Fruit fly (Drosophila melanogaster) whole organism, prepupa: ENCODE data around the gene red.

Source experiments
- CG10631 ChIP-seq: fragments of 200-800 bp; sonication (Bioruptor generic); optimal IDR thresholded peaks from 2 replicates; lab custom pipeline; 2016; ENCODE audit warnings: missing biosample characterization, missing genetic modification characterization
- CG11762 ChIP-seq: fragments of 200-800 bp; sonication (Bioruptor generic); optimal IDR thresholded peaks from 3 replicates; lab custom pipeline; 2016; ENCODE audit warnings: missing biosample characterization, missing genetic modification characterization; ENCODE audit not compliant: insufficient read depth
- CG1621 ChIP-seq: fragments of 200-800 bp; sonication (Bioruptor generic); optimal IDR thresholded peaks from 3 replicates; lab custom pipeline; 2018; ENCODE audit warnings: missing biosample characterization, mild to moderate bottlenecking, missing genetic modification characterization
- CG16779 ChIP-seq: fragments of 200-800 bp; sonication (Bioruptor generic); optimal IDR thresholded peaks from 3 replicates; lab custom pipeline; 2017; ENCODE audit warnings: missing biosample characterization, mild to moderate bottlenecking, missing genetic modification characterization
- CG3032 ChIP-seq: fragments of 200-800 bp; optimal IDR thresholded peaks from 2 replicates; lab custom pipeline; 2019; ENCODE audit warnings: missing biosample characterization, mild to moderate bottlenecking, missing genetic modification characterization, moderate library complexity
- CG31627 ChIP-seq: fragments of 200-800 bp; sonication (Bioruptor generic); optimal IDR thresholded peaks from 3 replicates; lab custom pipeline; 2016; ENCODE audit warnings: missing biosample characterization, missing genetic modification characterization
- CG32006 ChIP-seq: fragments of 200-800 bp; sonication (Bioruptor generic); optimal IDR thresholded peaks from 3 replicates; lab custom pipeline; 2017; ENCODE audit warnings: missing biosample characterization, mild to moderate bottlenecking, missing genetic modification characterization
- CG34406 ChIP-seq: fragments of 200-800 bp; sonication (Bioruptor generic); optimal IDR thresholded peaks from 3 replicates; lab custom pipeline; 2016; ENCODE audit warnings: missing biosample characterization, missing genetic modification characterization
- CG3919 ChIP-seq: fragments of 200-800 bp; sonication (Bioruptor generic); optimal IDR thresholded peaks from 3 replicates; lab custom pipeline; 2016; ENCODE audit warnings: missing biosample characterization, missing genetic modification characterization
- CG4318 ChIP-seq: fragments of 200-800 bp; sonication (Bioruptor generic); optimal IDR thresholded peaks from 3 replicates; lab custom pipeline; 2017; ENCODE audit warnings: missing biosample characterization, mild to moderate bottlenecking, missing genetic modification characterization
- CG6276 ChIP-seq: fragments of 200-800 bp; sonication (Bioruptor generic); optimal IDR thresholded peaks from 2 replicates; lab custom pipeline; 2017; ENCODE audit warnings: missing biosample characterization, mild to moderate bottlenecking, missing genetic modification characterization
- CG6792 ChIP-seq: fragments of 200-800 bp; sonication (Bioruptor generic); optimal IDR thresholded peaks from 3 replicates; lab custom pipeline; 2016; ENCODE audit warnings: missing biosample characterization, missing genetic modification characterization
- CG6808 ChIP-seq: fragments of 200-800 bp; sonication (Bioruptor generic); optimal IDR thresholded peaks from 3 replicates; lab custom pipeline; 2017; ENCODE audit warnings: missing biosample characterization, missing genetic modification characterization, mild to moderate bottlenecking, moderate library complexity, missing genetic modification reagents
- CG6854 ChIP-seq: fragments of 200-800 bp; sonication (Bioruptor generic); optimal IDR thresholded peaks from 2 replicates; lab custom pipeline; 2017; ENCODE audit warnings: missing biosample characterization, mild to moderate bottlenecking, missing genetic modification characterization
- CG7368 ChIP-seq: fragments of 200-800 bp; sonication (Bioruptor generic); optimal IDR thresholded peaks from 3 replicates; lab custom pipeline; 2016; ENCODE audit warnings: missing biosample characterization, missing genetic modification characterization
- CG8632 ChIP-seq: fragments of 200-800 bp; sonication (Bioruptor generic); optimal IDR thresholded peaks from 3 replicates; lab custom pipeline; 2016; ENCODE audit warnings: missing biosample characterization, missing genetic modification characterization
- CG9139 ChIP-seq: fragments of 200-800 bp; sonication (Bioruptor generic); optimal IDR thresholded peaks from 3 replicates; lab custom pipeline; 2017; ENCODE audit warnings: missing biosample characterization, mild to moderate bottlenecking, missing genetic modification characterization
- Eip75B ChIP-seq: fragments of 200-800 bp; sonication (Bioruptor generic); optimal IDR thresholded peaks from 3 replicates; lab custom pipeline; 2016; ENCODE audit warnings: missing biosample characterization, missing genetic modification characterization
- Eip78C ChIP-seq: fragments of 200-800 bp; sonication (Bioruptor generic); peaks from one replicate; lab custom pipeline; 2016; ENCODE audit warnings: missing biosample characterization, missing genetic modification characterization
- Eip93F ChIP-seq: fragments of 200-800 bp; sonication (Bioruptor generic); optimal IDR thresholded peaks from 2 replicates; lab custom pipeline; 2016; ENCODE audit warnings: missing biosample characterization, mild to moderate bottlenecking, missing genetic modification characterization
- Ets96B ChIP-seq: fragments of 200-800 bp; optimal IDR thresholded peaks from 2 replicates; lab custom pipeline; 2019; ENCODE audit warnings: missing biosample characterization, mild to moderate bottlenecking, missing genetic modification characterization, moderate library complexity
- Hr38 ChIP-seq: sonication (Bioruptor generic); optimal IDR thresholded peaks from 2 replicates; lab custom pipeline; 2016; ENCODE audit warnings: missing biosample characterization, missing genetic modification characterization
- Hr39 ChIP-seq: fragments of 200-800 bp; sonication (Bioruptor generic); optimal IDR thresholded peaks from 2 replicates; lab custom pipeline; 2016; ENCODE audit warnings: missing biosample characterization, missing genetic modification characterization
- Hr4 ChIP-seq: fragments of 200-800 bp; sonication (Bioruptor generic); optimal IDR thresholded peaks from 3 replicates; lab custom pipeline; 2016; ENCODE audit warnings: missing biosample characterization, missing genetic modification characterization
- OdsH ChIP-seq: fragments of 200-800 bp; sonication (Bioruptor generic); optimal IDR thresholded peaks from 3 replicates; lab custom pipeline; 2016; ENCODE audit warnings: missing biosample characterization, missing genetic modification characterization
- Smox ChIP-seq: fragments of 200-800 bp; sonication (Bioruptor generic); optimal IDR thresholded peaks from 3 replicates; lab custom pipeline; 2016; ENCODE audit warnings: missing biosample characterization, missing genetic modification characterization
- Sox102F ChIP-seq: fragments of 200-800 bp; sonication (Bioruptor generic); optimal IDR thresholded peaks from 2 replicates; lab custom pipeline; 2016; ENCODE audit warnings: missing biosample characterization, mild to moderate bottlenecking, missing genetic modification characterization
- Sox14 ChIP-seq: fragments of 200-800 bp; sonication (Bioruptor generic); optimal IDR thresholded peaks from 3 replicates; lab custom pipeline; 2016; ENCODE audit warnings: missing biosample characterization, missing genetic modification characterization
- acj6 ChIP-seq: fragments of 200-800 bp; sonication (Bioruptor generic); optimal IDR thresholded peaks from 3 replicates; lab custom pipeline; 2016; ENCODE audit warnings: missing biosample characterization, missing genetic modification characterization
- cyc ChIP-seq: fragments of 200-800 bp; sonication (Bioruptor generic); optimal IDR thresholded peaks from 3 replicates; lab custom pipeline; 2016; ENCODE audit warnings: missing biosample characterization, missing genetic modification characterization
- dac ChIP-seq: fragments of 200-800 bp; sonication (Bioruptor generic); optimal IDR thresholded peaks from 2 replicates; lab custom pipeline; 2017; ENCODE audit warnings: missing biosample characterization, mild to moderate bottlenecking, missing genetic modification characterization
- dsx ChIP-seq: fragments of 200-800 bp; optimal IDR thresholded peaks from 3 replicates; lab custom pipeline; 2019; ENCODE audit warnings: missing biosample characterization, mild to moderate bottlenecking, missing genetic modification characterization, moderate library complexity; ENCODE audit not compliant: poor library complexity, severe bottlenecking
- esn ChIP-seq: fragments of 200-800 bp; sonication (Bioruptor generic); optimal IDR thresholded peaks from 2 replicates; lab custom pipeline; 2016; ENCODE audit warnings: missing biosample characterization, mild to moderate bottlenecking, missing genetic modification characterization, moderate library complexity
- fd59A ChIP-seq: fragments of 200-800 bp; sonication (Bioruptor generic); optimal IDR thresholded peaks from 2 replicates; lab custom pipeline; 2017; ENCODE audit warnings: missing biosample characterization, mild to moderate bottlenecking, missing genetic modification characterization, missing genetic modification reagents
- fkh ChIP-seq: fragments of 200-800 bp; sonication (Bioruptor generic); optimal IDR thresholded peaks from 3 replicates; lab custom pipeline; 2017; ENCODE audit warnings: missing biosample characterization, mild to moderate bottlenecking, missing genetic modification characterization, moderate library complexity
- net ChIP-seq: fragments of 200-800 bp; sonication (Bioruptor generic); optimal IDR thresholded peaks from 3 replicates; lab custom pipeline; 2016; ENCODE audit warnings: missing biosample characterization, missing genetic modification characterization
- pdm3 ChIP-seq: fragments of 200-800 bp; sonication (Bioruptor generic); optimal IDR thresholded peaks from 3 replicates; lab custom pipeline; 2016; ENCODE audit warnings: missing biosample characterization, missing genetic modification characterization
- salr ChIP-seq, 2 experiments: fragments of 200-800 bp; sonication (Bioruptor generic); optimal IDR thresholded peaks; 3 replicates each; lab custom pipeline; 2016 to 2018; ENCODE audit warnings: missing biosample characterization in 2 of 2, missing genetic modification characterization in 2 of 2, mild to moderate bottlenecking in 1 of 2
- spab ChIP-seq: fragments of 200-800 bp; sonication (Bioruptor generic); optimal IDR thresholded peaks from 2 replicates; lab custom pipeline; 2017; ENCODE audit warnings: missing biosample characterization, mild to moderate bottlenecking, missing genetic modification characterization, missing genetic modification reagents
- ss ChIP-seq, 2 experiments: fragments of 200-800 bp; sonication (Bioruptor generic); optimal IDR thresholded peaks; 2 replicates in 1 of 2; 3 replicates in 1 of 2; lab custom pipeline; 2017 to 2018; ENCODE audit warnings: mild to moderate bottlenecking in 2 of 2, missing biosample characterization in 2 of 2, missing genetic modification characterization in 2 of 2, moderate library complexity in 1 of 2
- svp ChIP-seq: fragments of 200-800 bp; sonication (Bioruptor generic); peaks from one replicate; lab custom pipeline; 2016; ENCODE audit warnings: missing biosample characterization, missing genetic modification characterization
- vri ChIP-seq: fragments of 200-800 bp; sonication (Bioruptor generic); optimal IDR thresholded peaks from 3 replicates; lab custom pipeline; 2016; ENCODE audit warnings: missing biosample characterization, mild to moderate bottlenecking, missing genetic modification characterization

The red gene

dm6 chr3R:14285059-14285953, 3.6 kb upstream of the red start:
- TF ChIP-seq svp (GFP tag; lab: Kevin White, UChicago) (peak; percentile 58), OdsH (GFP tag; lab: Kevin White, UChicago) (no peak), Eip78C (GFP tag; lab: Kevin White, UChicago) (peak; percentile 61), CG6854 (GFP tag; lab: Kevin White, UChicago) (no peak), fkh (GFP tag; lab: Kevin White, UChicago) (peak; percentile 85), spab (no peak), CG32006 (GFP tag; lab: Kevin White, UChicago) (peak; percentile 19), CG3919 (GFP tag; lab: Kevin White, UChicago) (no peak), Hr4 (GFP tag; lab: Kevin White, UChicago) (peak; percentile 33)

- TF ChIP-seq CG34406 (GFP tag; lab: Kevin White, UChicago) = no peak
- TF ChIP-seq CG7368 (GFP tag; lab: Kevin White, UChicago) = no peak
- no peak for TF ChIP-seq CG10631 (GFP tag; lab: Kevin White, UChicago)
- no peak for TF ChIP-seq CG6792
- no peak for TF ChIP-seq Smox
- TF ChIP-seq fd59A = no peak
- TF ChIP-seq dsx (GFP tag; lab: Kevin White, UChicago) = peak; percentile 37
- TF ChIP-seq Hr38 (GFP tag; lab: Kevin White, UChicago) = no peak
- peak; percentile 30 for TF ChIP-seq Eip75B (GFP tag; lab: Kevin White, UChicago)
- TF ChIP-seq Sox14 = peak; percentile 22
- TF ChIP-seq salr (GFP tag; optimal IDR thresholded peaks at IDR 0.05; lab: Kevin White, UChicago) = no peak
- peak; percentile 61 for TF ChIP-seq CG16779 (tag; lab: Kevin White, UChicago)
- no peak for TF ChIP-seq Hr4 (GFP tag; lab: Kevin White, UChicago)
- no peak for TF ChIP-seq CG1621
- no peak for TF ChIP-seq acj6 (GFP tag; lab: Kevin White, UChicago)
- peak; percentile 1 for TF ChIP-seq CG3919 (GFP tag; lab: Kevin White, UChicago)
- no peak for TF ChIP-seq CG3032 (tag; lab: Kevin White, UChicago)
- TF ChIP-seq Sox102F (GFP tag; lab: Kevin White, UChicago) = peak; percentile 41
- TF ChIP-seq CG6854 (GFP tag; lab: Kevin White, UChicago) = peak; percentile 60
- TF ChIP-seq pdm3 = no peak
- TF ChIP-seq fkh (GFP tag; lab: Kevin White, UChicago) = no peak
- TF ChIP-seq net = no peak
- TF ChIP-seq CG32006 (GFP tag; lab: Kevin White, UChicago) = no peak
- peak; percentile 14 for TF ChIP-seq Ets96B (tag; lab: Kevin White, UChicago)
- TF ChIP-seq CG6276 = no peak
- TF ChIP-seq dac (GFP tag; lab: Kevin White, UChicago) = no peak
- TF ChIP-seq Eip78C (GFP tag; lab: Kevin White, UChicago) = peak; percentile 33
- no peak for TF ChIP-seq CG31627 (GFP tag; lab: Kevin White, UChicago)
- TF ChIP-seq CG8632 (GFP tag; lab: Kevin White, UChicago) = no peak
- no peak for TF ChIP-seq Eip93F (GFP tag; lab: Kevin White, UChicago)
- no peak for TF ChIP-seq cyc (GFP tag; lab: Kevin White, UChicago)
- TF ChIP-seq CG9139 (GFP tag; lab: Kevin White, UChicago) = peak; percentile 7
- TF ChIP-seq CG11762 (GFP tag; lab: Kevin White, UChicago) = no peak
- peak; percentile 40 to 66 for TF ChIP-seq ss (GFP tag; optimal IDR thresholded peaks at IDR 0.05; lab: Kevin White, UChicago)
- no peak for TF ChIP-seq CG6808 (GFP tag; lab: Kevin White, UChicago)
- no peak for TF ChIP-seq CG4318 (GFP tag; lab: Kevin White, UChicago)
- TF ChIP-seq vri = peak; percentile 44
- peak; percentile 34 for TF ChIP-seq esn (GFP tag; lab: Kevin White, UChicago)
- no peak for TF ChIP-seq Hr39 (GFP tag; lab: Kevin White, UChicago)
- TF ChIP-seq, all 60 proteins: peak for 13
Observed at dm6 chr3R:14286320-14287190, 2.3 kb upstream of the red start, which contains the start of gene trx. Gene trx, minus strand, starts transcription at chr3R:14286903.
